Worm (Caenorhabditis elegans) whole organism, L4 larva: ENCODE data around the gene F40E10.5.

Source experiments
- F37D6.2 ChIP-seq: sonication (generic microtip); optimal IDR thresholded peaks from 2 replicates; lab custom pipeline; 2016; ENCODE audit warnings: mild to moderate bottlenecking, missing genetic modification characterization, missing compliant biosample characterization
- F49E8.2 ChIP-seq: sonication (generic microtip); optimal IDR thresholded peaks from 2 replicates; lab custom pipeline; 2016; ENCODE audit warnings: missing compliant biosample characterization, mild to moderate bottlenecking, missing genetic modification characterization, borderline replicate concordance
- T20F7.1 ChIP-seq: fragments of 200-800 bp; sonication (Bioruptor generic); optimal IDR thresholded peaks from 2 replicates; lab custom pipeline; 2018; ENCODE audit warnings: mild to moderate bottlenecking, missing genetic modification characterization, missing compliant biosample characterization
- T26A8.4 ChIP-seq: fragments of 200-800 bp; sonication (Bioruptor generic); IDR thresholded peaks from 2 replicates; pipeline ENCODE4 v1.3.6; 2022; ENCODE audit warnings: missing genetic modification characterization, missing compliant biosample characterization
- Y105C5A.15 ChIP-seq: fragments of 200-800 bp; sonication (Bioruptor generic); IDR thresholded peaks from 2 replicates; pipeline ENCODE4 v1.3.6; 2022; ENCODE audit warnings: missing genetic modification characterization, missing compliant biosample characterization
- Y5F2A.4 ChIP-seq: fragments of 200-800 bp; sonication (Bioruptor generic); optimal IDR thresholded peaks from 2 replicates; lab custom pipeline; 2018; ENCODE audit warnings: mild to moderate bottlenecking, missing genetic modification characterization, missing compliant biosample characterization
- ceh-28 ChIP-seq: fragments of 150-350 bp; optimal IDR thresholded peaks from 2 replicates; lab custom pipeline; 2014; ENCODE audit warnings: missing biosample characterization, missing genetic modification reagents, missing genetic modification characterization
- ceh-32 ChIP-seq: sonication (generic microtip); optimal IDR thresholded peaks from 2 replicates; lab custom pipeline; 2016; ENCODE audit warnings: mild to moderate bottlenecking, missing genetic modification characterization, missing compliant biosample characterization; ENCODE audit not compliant: poor library complexity
- ces-1 ChIP-seq: fragments of 150-350 bp; sonication (generic microtip); optimal IDR thresholded peaks from 4 replicates; lab custom pipeline; 2014; ENCODE audit warnings: missing biosample characterization, missing genetic modification reagents, missing genetic modification characterization
- cey-2 ChIP-seq: sonication (generic microtip); optimal IDR thresholded peaks from 3 replicates; lab custom pipeline; 2017; ENCODE audit warnings: missing genetic modification characterization, mild to moderate bottlenecking, missing compliant biosample characterization, antibody characterized with exemption, borderline replicate concordance; ENCODE audit not compliant: insufficient read depth
- ctbp-1 ChIP-seq: fragments of 200-800 bp; sonication (Bioruptor generic); IDR thresholded peaks from 2 replicates; pipeline ENCODE4 v1.3.6; 2022; ENCODE audit warnings: missing genetic modification reagents, missing genetic modification characterization, missing compliant biosample characterization
- daf-12 ChIP-seq: fragments of 150-350 bp; optimal IDR thresholded peaks from 2 replicates; lab custom pipeline; 2014; ENCODE audit warnings: missing biosample characterization, missing genetic modification reagents, missing genetic modification characterization
- daf-16 ChIP-seq, 3 experiments: sonication (generic microtip); optimal IDR thresholded peaks; 2 replicates each; lab custom pipeline; 2016 to 2017; ENCODE audit warnings: missing genetic modification characterization in 3 of 3, missing genetic modification reagents in 3 of 3, mild to moderate bottlenecking in 2 of 3, missing compliant biosample characterization in 2 of 3, missing biosample characterization in 1 of 3, moderate library complexity in 1 of 3
- daf-19 ChIP-seq: fragments of 200-800 bp; sonication (Bioruptor generic); conservative IDR thresholded peaks from 2 replicates; pipeline ENCODE4 v1.3.6; 2022; ENCODE audit warnings: missing genetic modification characterization, missing compliant biosample characterization
- dmd-6 ChIP-seq: fragments of 200-800 bp; sonication (Bioruptor generic); IDR thresholded peaks from 2 replicates; pipeline ENCODE4 v1.3.6; 2022; ENCODE audit warnings: missing genetic modification reagents, missing genetic modification characterization, missing compliant biosample characterization
- dmd-8 ChIP-seq: fragments of 200-800 bp; sonication (Bioruptor generic); IDR thresholded peaks from 2 replicates; pipeline ENCODE4 v1.3.6; 2022; ENCODE audit warnings: missing genetic modification characterization, missing compliant biosample characterization
- dve-1 ChIP-seq: sonication (generic microtip); optimal IDR thresholded peaks from 2 replicates; lab custom pipeline; 2017; ENCODE audit warnings: antibody characterized with exemption, mild to moderate bottlenecking, missing genetic modification characterization, missing compliant biosample characterization; ENCODE audit not compliant: insufficient read depth
- fos-1 ChIP-seq: fragments of 150-350 bp; optimal IDR thresholded peaks from 2 replicates; lab custom pipeline; 2014; ENCODE audit warnings: missing biosample characterization, missing genetic modification characterization
- hmg-1.1 ChIP-seq: fragments of 200-800 bp; sonication (Bioruptor generic); IDR thresholded peaks from 2 replicates; pipeline ENCODE4 v1.3.6; 2022; ENCODE audit warnings: missing genetic modification reagents, missing genetic modification characterization, missing compliant biosample characterization
- jun-1 ChIP-seq: fragments of 150-350 bp; optimal IDR thresholded peaks from 2 replicates; lab custom pipeline; 2014; ENCODE audit warnings: missing biosample characterization, missing genetic modification reagents, missing genetic modification characterization
- lim-7 ChIP-seq: fragments of 200-800 bp; sonication (Bioruptor generic); IDR thresholded peaks from 2 replicates; pipeline ENCODE4 v1.3.6; 2022; ENCODE audit warnings: missing genetic modification characterization, missing compliant biosample characterization
- lin-13 ChIP-seq: fragments of 150-350 bp; optimal IDR thresholded peaks from 2 replicates; lab custom pipeline; 2014; ENCODE audit warnings: missing biosample characterization, missing genetic modification reagents, missing genetic modification characterization
- lin-15B ChIP-seq: fragments of 150-350 bp; sonication (generic microtip); optimal IDR thresholded peaks from 3 replicates; lab custom pipeline; 2014; ENCODE audit warnings: missing biosample characterization, missing genetic modification characterization
- lin-38 ChIP-seq: fragments of 200-800 bp; sonication (Bioruptor generic); IDR thresholded peaks from 2 replicates; pipeline ENCODE4 v1.3.6; 2022; ENCODE audit warnings: missing genetic modification reagents, missing genetic modification characterization, missing compliant biosample characterization
- lir-3 ChIP-seq: sonication (generic microtip); optimal IDR thresholded peaks from 2 replicates; lab custom pipeline; 2016; ENCODE audit warnings: mild to moderate bottlenecking, missing genetic modification characterization, missing compliant biosample characterization
- madf-5 ChIP-seq, 2 experiments: fragments of 200-800 bp; sonication (Bioruptor generic); IDR thresholded peaks; 2 replicates each; pipeline ENCODE4 v1.3.6; 2022; ENCODE audit warnings: missing compliant biosample characterization in 2 of 2, missing genetic modification characterization in 2 of 2
- madf-9 ChIP-seq: fragments of 200-800 bp; sonication (Bioruptor generic); conservative IDR thresholded peaks from 2 replicates; pipeline ENCODE4 v1.3.6; 2022; ENCODE audit warnings: missing genetic modification reagents, missing genetic modification characterization, missing compliant biosample characterization
- mdt-29 ChIP-seq: fragments of 200-800 bp; sonication (Bioruptor generic); IDR thresholded peaks from 2 replicates; pipeline ENCODE4 v1.3.6; 2022; ENCODE audit warnings: missing genetic modification reagents, missing genetic modification characterization, missing compliant biosample characterization
- mes-2 ChIP-seq: sonication (generic microtip); optimal IDR thresholded peaks from 2 replicates; lab custom pipeline; 2016; ENCODE audit warnings: missing genotype, mild to moderate bottlenecking, missing genetic modification characterization, missing compliant biosample characterization; ENCODE audit not compliant: poor library complexity, severe bottlenecking
- mxl-3 ChIP-seq: fragments of 200-800 bp; sonication (Bioruptor generic); optimal IDR thresholded peaks from 2 replicates; lab custom pipeline; 2018; ENCODE audit warnings: mild to moderate bottlenecking, missing genetic modification characterization, missing compliant biosample characterization
- nhr-102 ChIP-seq: sonication (generic microtip); optimal IDR thresholded peaks from 2 replicates; lab custom pipeline; 2016; ENCODE audit warnings: mild to moderate bottlenecking, missing genetic modification characterization, moderate library complexity, missing compliant biosample characterization
- nhr-11 ChIP-seq: fragments of 150-350 bp; optimal IDR thresholded peaks from 2 replicates; lab custom pipeline; 2014; ENCODE audit warnings: missing biosample characterization, missing genetic modification characterization
- nhr-111 ChIP-seq: fragments of 200-800 bp; sonication (Bioruptor generic); optimal IDR thresholded peaks from 2 replicates; lab custom pipeline; 2018; ENCODE audit warnings: mild to moderate bottlenecking, missing genetic modification characterization, missing compliant biosample characterization
- nhr-25 ChIP-seq: sonication (generic microtip); optimal IDR thresholded peaks from 2 replicates; lab custom pipeline; 2017; ENCODE audit warnings: missing genetic modification characterization, mild to moderate bottlenecking, missing compliant biosample characterization, antibody characterized with exemption, moderate library complexity, borderline replicate concordance; ENCODE audit not compliant: insufficient read depth
- nhr-42 ChIP-seq: fragments of 200-800 bp; sonication (Bioruptor generic); IDR thresholded peaks from 2 replicates; pipeline ENCODE4 v1.3.6; 2022; ENCODE audit warnings: missing genetic modification characterization, missing compliant biosample characterization
- nhr-6 ChIP-seq: fragments of 150-350 bp; optimal IDR thresholded peaks from 2 replicates; lab custom pipeline; 2014; ENCODE audit warnings: missing biosample characterization, missing genetic modification characterization
- pha-4 ChIP-seq, 2 experiments: fragments of 150-350 bp in 1 of 2; fragments of 200-800 bp in 1 of 2; sonication (Bioruptor generic) in 1 of 2; IDR thresholded peaks in 1 of 2; optimal IDR thresholded peaks in 1 of 2; 2 replicates each; pipeline versions ENCODE4 v1.3.6 to Lab custom; 2014 to 2022; ENCODE audit warnings: missing genetic modification characterization in 2 of 2, missing genetic modification reagents in 2 of 2, missing biosample characterization in 1 of 2, missing compliant biosample characterization in 1 of 2
- pqm-1 ChIP-seq: sonication (generic microtip); optimal IDR thresholded peaks from 2 replicates; lab custom pipeline; 2017; ENCODE audit warnings: missing biosample characterization, missing genetic modification characterization
- rbr-2 ChIP-seq: sonication (generic microtip); optimal IDR thresholded peaks from 2 replicates; lab custom pipeline; 2016; ENCODE audit warnings: missing genotype, missing genetic modification characterization, missing compliant biosample characterization
- saeg-2 ChIP-seq: fragments of 200-800 bp; sonication (Bioruptor generic); IDR thresholded peaks from 2 replicates; pipeline ENCODE4 v1.3.6; 2022; ENCODE audit warnings: missing genetic modification reagents, missing genetic modification characterization, missing compliant biosample characterization
- set-16 ChIP-seq: fragments of 200-800 bp; sonication (Bioruptor generic); IDR thresholded peaks from 2 replicates; pipeline ENCODE4 v1.3.6; 2022; ENCODE audit warnings: missing genetic modification reagents, missing genetic modification characterization, missing compliant biosample characterization
- skn-1 ChIP-seq: fragments of 150-350 bp; optimal IDR thresholded peaks from 2 replicates; lab custom pipeline; 2014; ENCODE audit warnings: missing biosample characterization, missing genetic modification characterization
- snpc-1.2 ChIP-seq: fragments of 200-800 bp; sonication (Bioruptor generic); IDR thresholded peaks from 2 replicates; pipeline ENCODE4 v1.3.6; 2022; ENCODE audit warnings: missing genetic modification reagents, missing genetic modification characterization, missing compliant biosample characterization
- tra-1 ChIP-seq: fragments of 200-800 bp; sonication (Bioruptor generic); IDR thresholded peaks from 2 replicates; pipeline ENCODE4 v1.3.6; 2022; ENCODE audit warnings: missing genetic modification reagents, missing genetic modification characterization, missing compliant biosample characterization
- unc-130 ChIP-seq: sonication (generic microtip); optimal IDR thresholded peaks from 2 replicates; lab custom pipeline; 2016; ENCODE audit warnings: missing genetic modification reagents, missing genetic modification characterization, missing compliant biosample characterization
- zag-1 ChIP-seq: fragments of 150-350 bp; optimal IDR thresholded peaks from 2 replicates; lab custom pipeline; 2014; ENCODE audit warnings: missing biosample characterization, missing genetic modification characterization
- zfp-2 ChIP-seq: sonication (generic microtip); optimal IDR thresholded peaks from 2 replicates; lab custom pipeline; 2016; ENCODE audit warnings: mild to moderate bottlenecking, missing genetic modification characterization, missing compliant biosample characterization
- zip-11 ChIP-seq: fragments of 200-800 bp; sonication (Bioruptor generic); IDR thresholded peaks from 2 replicates; pipeline ENCODE4 v1.3.6; 2022; ENCODE audit warnings: missing genetic modification characterization, missing compliant biosample characterization
- ztf-11 ChIP-seq: fragments of 150-350 bp; optimal IDR thresholded peaks from 2 replicates; lab custom pipeline; 2014; ENCODE audit warnings: missing biosample characterization, missing genetic modification characterization

F40E10.5 gene

DNA sequence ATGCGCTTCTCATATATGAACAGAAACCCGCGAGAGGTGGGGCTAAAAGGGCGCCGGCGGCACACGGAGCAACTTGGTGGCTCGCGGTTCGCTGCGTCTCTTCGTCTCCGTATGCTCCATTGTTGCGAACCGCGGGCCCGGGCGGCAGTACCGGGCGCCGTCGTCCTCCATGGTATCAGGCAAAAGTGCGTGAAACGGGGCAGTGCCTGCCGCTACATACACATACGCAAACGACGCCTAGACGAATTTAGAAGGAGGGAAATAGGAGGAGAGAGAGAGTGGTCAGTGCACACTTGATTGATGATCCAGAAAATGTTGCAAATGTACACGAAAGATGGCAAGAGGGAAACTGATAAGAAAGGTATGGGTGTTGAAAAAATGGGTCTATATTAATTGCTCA lies 42.9 kb downstream of the F40E10.5 start (continued):
- TF ChIP-seq ctbp-1 (GFP tag; lab: Robert Waterston, UW) (no peak), ceh-28 (no peak), T20F7.1 (no peak), hmg-1.1 (GFP tag; lab: Robert Waterston, UW) (peak; percentile 60; the same call in 1 of the 2 replicates), nhr-102 (tag; lab: Kevin White, UChicago) (no peak), ztf-11 (no peak), rbr-2 (tag; lab: Kevin White, UChicago) (peak; percentile 36), jun-1 (tag; lab: Kevin White, UChicago) (no peak), ceh-32 (tag; lab: Kevin White, UChicago) (peak; percentile 8), mxl-3 (GFP tag; lab: Kevin White, UChicago) (no peak), tra-1 (no peak), F37D6.2 (tag; lab: Kevin White, UChicago) (no peak), pha-4 (GFP tag; IDR thresholded peaks at IDR 0.05; lab: Robert Waterston, UW) (no peak; the same call in 1 of the 2 replicates), pha-4 (tag; optimal IDR thresholded peaks at IDR 0.05; lab: Kevin White, UChicago) (no peak), nhr-42 (no peak), F49E8.2 (tag; lab: Kevin White, UChicago) (no peak), dmd-8 (GFP tag; lab: Robert Waterston, UW) (no peak), ces-1 (GFP tag; lab: Kevin White, UChicago) (no peak), daf-12 (tag; lab: Kevin White, UChicago) (no peak), nhr-11 (tag; lab: Kevin White, UChicago) (no peak), lin-15B (no peak), snpc-1.2 (GFP tag; lab: Robert Waterston, UW) (no peak), Y5F2A.4 (GFP tag; lab: Kevin White, UChicago) (no peak), set-16 (GFP tag; lab: Robert Waterston, UW) (peak; percentile 94), dmd-6 (GFP tag; lab: Robert Waterston, UW) (0 out of 2 replicates have a peak, but pooled peaks have one; percentile 20), zip-11 (GFP tag; lab: Robert Waterston, UW) (no peak), cey-2 (tag; lab: Kevin White, UChicago) (no peak), pqm-1 (tag; lab: Kevin White, UChicago) (peak; percentile 22), daf-16 (GFP tag; optimal IDR thresholded peaks at IDR 0.05; lab: Kevin White, UChicago) (peak in 1 of 2 experiments; percentile 39), daf-16 (tag; optimal IDR thresholded peaks at IDR 0.05; lab: Kevin White, UChicago) (peak; percentile 82), T26A8.4 (GFP tag; lab: Robert Waterston, UW) (peak; percentile 49; the same call in 1 of the 2 replicates), Y105C5A.15 (GFP tag; lab: Robert Waterston, UW) (no peak), fos-1 (tag; lab: Kevin White, UChicago) (no peak), nhr-25 (no peak), zfp-2 (tag; lab: Kevin White, UChicago) (no peak), nhr-111 (GFP tag; lab: Kevin White, UChicago) (no peak), madf-5 (GFP tag; IDR thresholded peaks at IDR 0.05; lab: Robert Waterston, UW) (no peak), zag-1 (no peak), skn-1 (no peak), madf-9 (GFP tag; lab: Robert Waterston, UW) (no peak), lir-3 (tag; lab: Kevin White, UChicago) (no peak), nhr-6 (no peak), lin-38 (no peak), lim-7 (GFP tag; lab: Robert Waterston, UW) (no peak), mdt-29 (GFP tag; lab: Robert Waterston, UW) (no peak), unc-130 (no peak), dve-1 (tag; lab: Kevin White, UChicago) (peak; percentile 21), lin-13 (GFP tag; lab: Kevin White, UChicago) (no peak), daf-19 (GFP tag; lab: Robert Waterston, UW) (no peak), saeg-2 (no peak), mes-2 (tag; lab: Kevin White, UChicago) (peak; percentile 6)
